Worm (Caenorhabditis elegans) whole organism, early embryonic: ENCODE results near the gene srw-19.
A peak's percentile ranks its signal among the peaks of the same experiment; 100 is the strongest.

Experiments
- B0310.2 ChIP-seq: sonication (generic microtip); optimal IDR thresholded peaks from 2 replicates; lab custom pipeline; 2016; ENCODE audit warnings: mild to moderate bottlenecking, missing genetic modification characterization, missing compliant biosample characterization
- F13C5.2 ChIP-seq: sonication (generic microtip); optimal IDR thresholded peaks from 2 replicates; lab custom pipeline; 2017; ENCODE audit warnings: mild to moderate bottlenecking, missing genetic modification characterization, inconsistent platforms, missing compliant biosample characterization
- aly-1 ChIP-seq: sonication (generic microtip); optimal IDR thresholded peaks from 2 replicates; lab custom pipeline; 2016; ENCODE audit warnings: missing genetic modification characterization, missing compliant biosample characterization
- ama-1 ChIP-seq: fragments of 150-350 bp; optimal IDR thresholded peaks from 2 replicates; lab custom pipeline; 2014
- ceh-13 ChIP-seq: fragments of 200-800 bp; sonication (Bioruptor generic); optimal IDR thresholded peaks from 2 replicates; lab custom pipeline; 2018; ENCODE audit warnings: mild to moderate bottlenecking, missing genetic modification characterization, missing compliant biosample characterization
- ceh-36 ChIP-seq: sonication (generic microtip); optimal IDR thresholded peaks from 2 replicates; lab custom pipeline; 2016; ENCODE audit warnings: missing genetic modification characterization, inconsistent platforms, missing compliant biosample characterization
- ets-7 ChIP-seq: sonication (generic microtip); optimal IDR thresholded peaks from 2 replicates; lab custom pipeline; 2016; ENCODE audit warnings: missing genotype, missing genetic modification characterization, missing compliant biosample characterization
- flt-1 ChIP-seq: fragments of 200-800 bp; sonication (Bioruptor generic); IDR thresholded peaks from 2 replicates; pipeline ENCODE4 v1.3.6; 2022; ENCODE audit warnings: missing genetic modification characterization, missing compliant biosample characterization
- hmbx-1 ChIP-seq: sonication (generic microtip); optimal IDR thresholded peaks from 2 replicates; lab custom pipeline; 2016; ENCODE audit warnings: mild to moderate bottlenecking, missing genetic modification characterization, missing compliant biosample characterization
- hmg-4 ChIP-seq: fragments of 200-800 bp; sonication (Bioruptor generic); optimal IDR thresholded peaks from 2 replicates; lab custom pipeline; 2018; ENCODE audit warnings: mild to moderate bottlenecking, missing genetic modification characterization, missing compliant biosample characterization
- hnd-1 ChIP-seq: sonication (generic microtip); optimal IDR thresholded peaks from 2 replicates; lab custom pipeline; 2016; ENCODE audit warnings: missing genetic modification characterization, missing compliant biosample characterization
- pes-1 ChIP-seq: fragments of 200-800 bp; sonication (Bioruptor generic); IDR thresholded peaks from 2 replicates; pipeline ENCODE4 v1.3.6; 2022; ENCODE audit warnings: missing genetic modification reagents, missing genetic modification characterization, missing compliant biosample characterization
- scrt-1 ChIP-seq: fragments of 200-800 bp; sonication (Bioruptor generic); IDR thresholded peaks from 2 replicates; pipeline ENCODE4 v1.3.6; 2022; ENCODE audit warnings: missing genetic modification characterization, missing compliant biosample characterization
- sea-1 ChIP-seq: fragments of 200-800 bp; sonication (Bioruptor generic); conservative IDR thresholded peaks from 2 replicates; pipeline ENCODE4 v1.3.6; 2022; ENCODE audit warnings: missing genetic modification characterization, missing compliant biosample characterization
- tbx-11 ChIP-seq: fragments of 200-800 bp; sonication (Bioruptor generic); IDR thresholded peaks from 2 replicates; pipeline ENCODE4 v1.3.6; 2022; ENCODE audit warnings: missing genetic modification characterization, missing compliant biosample characterization
- tbx-37 ChIP-seq: fragments of 200-800 bp; sonication (Bioruptor generic); conservative IDR thresholded peaks from 2 replicates; pipeline ENCODE4 v1.3.6; 2022; ENCODE audit warnings: missing genetic modification reagents, missing genetic modification characterization, missing compliant biosample characterization
- tra-4 ChIP-seq: sonication (generic microtip); optimal IDR thresholded peaks from 2 replicates; lab custom pipeline; 2017; ENCODE audit warnings: missing genetic modification characterization, missing compliant biosample characterization

The srw-19 gene

DNA sequence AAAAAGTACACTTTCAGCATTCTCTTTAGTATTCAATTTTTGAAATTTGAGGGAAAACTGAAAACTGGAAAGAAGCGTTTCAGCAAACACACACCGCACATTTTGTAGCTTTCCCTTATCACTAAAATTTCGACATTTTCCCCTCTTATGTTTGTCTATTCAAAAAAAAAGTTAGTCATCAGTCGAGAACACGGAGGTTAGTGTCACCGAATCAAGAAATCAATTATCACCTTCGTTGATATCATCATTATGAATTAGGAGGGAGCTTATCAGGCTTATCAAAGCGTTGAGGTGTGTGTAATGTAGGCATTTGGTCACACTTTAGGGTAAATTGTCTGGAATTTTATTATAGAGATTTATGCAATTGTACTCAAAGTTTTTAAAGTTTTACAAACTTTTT lies 17.4 kb upstream of the srw-19 start, which contains the start of gene cpr-3:
Gene cpr-3 (minus strand): TSS at position 104 of the 400 bp plus-strand sequence.
- TF ChIP-seq ceh-36 (tag; lab: Kevin White, UChicago) (no peak), pes-1 (no peak), ama-1 (no peak), flt-1 (GFP tag; lab: Robert Waterston, UW) (no peak)

DNA sequence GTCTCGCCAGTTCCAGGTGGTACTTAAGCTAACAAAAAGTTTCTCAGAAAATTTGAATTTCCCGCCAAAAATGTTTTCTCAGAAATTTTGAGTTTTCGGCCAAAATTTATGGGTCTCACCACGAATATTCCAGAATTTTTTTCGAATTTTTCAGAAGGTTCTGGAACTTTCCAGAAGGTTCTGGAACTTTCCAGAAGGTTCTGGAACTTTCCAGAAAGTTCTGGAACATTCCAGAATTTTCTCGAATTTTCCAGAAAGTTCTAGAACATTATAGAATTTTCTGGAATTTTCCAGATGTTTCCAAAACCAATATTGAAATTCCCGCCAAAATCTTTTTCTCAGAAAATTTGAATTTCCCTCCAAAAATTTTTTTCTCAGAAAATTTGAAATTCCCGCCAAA lies 14.3 kb upstream of the srw-19 start:
- peak; percentile 15; the same call in 1 of the 2 replicates for TF ChIP-seq flt-1 (GFP tag; lab: Robert Waterston, UW)
- peak; percentile 54; the same call in 1 of the 2 replicates for TF ChIP-seq pes-1

DNA sequence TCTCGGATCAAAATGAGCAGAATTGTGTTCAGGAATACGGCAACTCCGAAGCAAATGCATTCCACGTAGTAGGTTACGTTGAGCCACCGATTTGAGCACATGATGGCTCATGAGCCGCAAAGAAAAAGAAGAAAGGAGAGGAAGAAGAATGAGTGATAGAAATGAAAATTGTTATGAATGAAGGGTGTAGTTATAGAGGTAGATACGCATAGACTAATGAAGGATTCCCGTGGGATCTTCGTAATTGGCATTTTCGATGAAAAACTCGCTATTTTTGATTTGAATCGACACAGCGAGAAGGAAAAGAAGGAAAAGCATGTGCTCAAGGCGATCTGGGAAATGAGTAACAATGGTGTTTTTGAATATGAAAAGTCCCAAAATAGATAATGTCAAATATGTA lies 12.7 kb upstream of the srw-19 start, which contains the start of gene str-96:
Gene str-96 (minus strand): TSS at position 101 of the 400 bp plus-strand sequence.
- TF ChIP-seq B0310.2 (tag; lab: Kevin White, UChicago) = no peak
- no peak for TF ChIP-seq hmg-4 (GFP tag; lab: Kevin White, UChicago)
- no peak for TF ChIP-seq hnd-1
- TF ChIP-seq hmbx-1 (tag; lab: Kevin White, UChicago) = no peak
- TF ChIP-seq F13C5.2 (tag; lab: Kevin White, UChicago) = no peak
- TF ChIP-seq aly-1 (tag; lab: Kevin White, UChicago) = no peak
- no peak for TF ChIP-seq ceh-36 (tag; lab: Kevin White, UChicago)
- no peak for TF ChIP-seq tra-4 (tag; lab: Kevin White, UChicago)
- TF ChIP-seq ama-1 = no peak
- TF ChIP-seq sea-1 (GFP tag; lab: Robert Waterston, UW) = no peak
- no peak for TF ChIP-seq ets-7 (tag; lab: Kevin White, UChicago)
- no peak for TF ChIP-seq flt-1 (GFP tag; lab: Robert Waterston, UW)
- no peak for TF ChIP-seq tbx-37

DNA sequence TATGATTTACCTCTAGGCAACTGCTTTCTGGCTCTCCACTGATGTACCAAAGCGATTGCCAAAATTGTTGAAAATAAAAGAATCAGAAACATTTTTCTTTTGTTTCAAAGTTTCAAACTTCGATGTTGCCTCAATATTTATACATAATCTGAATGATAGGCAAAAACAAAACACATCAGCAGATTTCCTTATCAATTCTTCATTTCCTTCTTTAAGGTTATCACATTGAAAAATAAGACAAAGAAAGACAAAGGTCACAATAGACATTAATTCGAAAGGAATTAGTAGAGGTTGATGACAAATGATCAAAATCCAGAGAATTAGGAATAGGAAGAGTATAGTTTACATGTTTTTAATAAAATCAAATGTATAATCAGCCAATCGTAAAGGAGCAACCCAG lies 9.8 kb upstream of the srw-19 start, which contains the start of gene cyp-34A2:
Gene cyp-34A2 (minus strand): TSS at position 101 of the 400 bp plus-strand sequence.
- TF ChIP-seq tbx-37 (no peak), ama-1 (no peak), scrt-1 (GFP tag; lab: Robert Waterston, UW) (no peak), pes-1 (no peak), B0310.2 (tag; lab: Kevin White, UChicago) (no peak), flt-1 (GFP tag; lab: Robert Waterston, UW) (no peak), tra-4 (tag; lab: Kevin White, UChicago) (no peak), aly-1 (tag; lab: Kevin White, UChicago) (no peak), ets-7 (tag; lab: Kevin White, UChicago) (no peak), hmbx-1 (tag; lab: Kevin White, UChicago) (no peak), ceh-36 (tag; lab: Kevin White, UChicago) (no peak), ceh-13 (GFP tag; lab: Kevin White, UChicago) (no peak)

DNA sequence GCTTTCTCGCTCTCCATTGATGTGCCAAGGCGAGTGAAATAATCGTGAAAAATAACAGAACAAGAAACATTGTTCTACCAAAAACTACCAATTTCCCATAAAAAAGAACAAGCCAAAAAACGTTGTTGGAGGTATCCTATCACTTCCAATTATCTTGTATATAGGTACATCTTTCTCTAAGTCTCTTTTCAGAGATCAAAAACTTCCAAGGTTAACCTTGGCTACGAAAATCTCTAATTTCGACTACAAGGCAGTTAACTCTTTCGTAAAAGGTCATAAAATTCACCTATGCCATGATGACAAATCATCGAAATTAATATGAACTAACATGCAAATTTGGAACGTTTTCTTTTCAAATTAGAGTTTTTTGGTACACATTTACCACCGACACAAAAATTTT lies 6.7 kb upstream of the srw-19 start, which contains the start of gene cyp-34A1:
Gene cyp-34A1 (minus strand): TSS at position 101 of the 400 bp plus-strand sequence.
- TF ChIP-seq F13C5.2 (tag; lab: Kevin White, UChicago) = no peak

DNA sequence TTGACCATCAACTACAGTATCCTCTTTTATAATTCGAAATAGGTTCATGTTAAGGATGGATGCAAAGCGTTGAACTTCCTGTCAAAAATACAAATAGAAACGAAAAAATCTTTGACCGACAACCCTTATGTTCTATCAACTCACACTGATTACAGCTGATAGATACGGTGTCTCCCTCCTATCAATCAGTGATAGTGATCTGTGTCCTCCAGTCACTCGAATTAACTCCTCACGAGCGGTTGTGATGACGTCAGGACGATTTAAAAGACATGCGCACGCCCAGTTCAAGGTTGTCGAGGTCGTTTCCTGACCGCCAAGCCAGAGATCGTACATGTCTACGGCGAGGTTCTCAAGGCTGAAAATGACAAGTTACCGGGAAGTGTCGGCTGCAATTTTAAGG lies 4.8 kb upstream of the srw-19 start:
- no peak for TF ChIP-seq hmbx-1 (tag; lab: Kevin White, UChicago)
- no peak for TF ChIP-seq aly-1 (tag; lab: Kevin White, UChicago)
- no peak for TF ChIP-seq ama-1

DNA sequence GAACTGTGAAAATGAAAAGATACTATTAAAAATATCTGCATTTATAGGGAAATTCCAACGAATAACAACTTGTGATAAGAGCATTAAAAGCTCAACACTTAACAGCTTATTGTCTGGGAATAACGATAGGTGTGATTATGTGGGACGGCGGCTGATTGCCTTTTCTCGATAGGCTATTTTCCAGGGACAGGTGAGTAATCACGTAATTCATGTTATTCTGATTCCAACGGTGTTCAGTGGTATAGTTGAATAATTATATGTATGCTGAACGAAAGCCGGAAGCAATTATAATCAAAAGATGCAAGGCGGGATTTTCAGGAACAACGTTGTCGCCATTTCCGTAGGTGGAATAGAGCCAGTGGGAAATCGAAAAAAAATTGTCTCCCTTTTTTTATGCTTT lies 4.3 kb downstream of the srw-19 start, which contains the start of gene srw-17:
Gene srw-17 (minus strand): TSS at position 101 of the 400 bp plus-strand sequence.
- TF ChIP-seq ceh-13 (GFP tag; lab: Kevin White, UChicago) = no peak
- no peak for TF ChIP-seq flt-1 (GFP tag; lab: Robert Waterston, UW)
- no peak for TF ChIP-seq pes-1
- TF ChIP-seq tbx-37 = no peak
- TF ChIP-seq ceh-36 (tag; lab: Kevin White, UChicago) = no peak
- no peak for TF ChIP-seq ets-7 (tag; lab: Kevin White, UChicago)
- no peak for TF ChIP-seq tbx-11 (GFP tag; lab: Robert Waterston, UW)
- no peak for TF ChIP-seq sea-1 (GFP tag; lab: Robert Waterston, UW)
- TF ChIP-seq B0310.2 (tag; lab: Kevin White, UChicago) = no peak
- no peak for TF ChIP-seq scrt-1 (GFP tag; lab: Robert Waterston, UW)
- TF ChIP-seq hmbx-1 (tag; lab: Kevin White, UChicago) = no peak
- no peak for TF ChIP-seq hnd-1
- no peak for TF ChIP-seq aly-1 (tag; lab: Kevin White, UChicago)

DNA sequence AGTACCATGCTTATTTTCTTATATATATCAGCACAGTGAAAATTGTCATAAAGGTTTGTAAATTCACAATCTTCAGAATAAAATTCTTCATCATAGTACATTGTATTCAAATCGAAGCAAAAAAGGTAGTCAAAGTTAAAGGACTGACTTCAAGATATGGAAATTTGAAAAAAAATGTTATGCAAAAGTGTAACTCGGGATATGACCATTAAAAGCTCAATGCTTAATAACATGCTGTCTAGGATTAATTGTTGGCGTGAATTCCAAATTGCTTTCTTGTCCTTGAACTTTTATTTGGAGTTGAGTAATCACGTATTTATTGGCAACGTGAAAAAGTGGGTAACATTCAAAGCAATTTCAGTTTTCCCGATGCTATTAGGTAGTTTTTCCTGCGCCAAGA lies 6.4 kb downstream of the srw-19 start, which contains the start of gene srw-16:
Gene srw-16 (minus strand): TSS at position 101 of the 400 bp plus-strand sequence.
- TF ChIP-seq aly-1 (tag; lab: Kevin White, UChicago) = no peak
- TF ChIP-seq tbx-11 (GFP tag; lab: Robert Waterston, UW) = no peak
- TF ChIP-seq flt-1 (GFP tag; lab: Robert Waterston, UW) = no peak
- TF ChIP-seq hmbx-1 (tag; lab: Kevin White, UChicago) = no peak
- no peak for TF ChIP-seq ama-1
- TF ChIP-seq sea-1 (GFP tag; lab: Robert Waterston, UW) = no peak
- no peak for TF ChIP-seq ceh-13 (GFP tag; lab: Kevin White, UChicago)
- TF ChIP-seq hmg-4 (GFP tag; lab: Kevin White, UChicago) = no peak
- no peak for TF ChIP-seq B0310.2 (tag; lab: Kevin White, UChicago)
- TF ChIP-seq ceh-36 (tag; lab: Kevin White, UChicago) = no peak
- TF ChIP-seq hnd-1 = no peak
- no peak for TF ChIP-seq tbx-37
